Fruit fly (Drosophila melanogaster) whole organism, embryonic: Measurements from ENCODE around the gene CG14280.

ENCODE experiments used
- CG10462 ChIP-seq: fragments of 200-800 bp; sonication (Bioruptor generic); optimal IDR thresholded peaks from 2 replicates; lab custom pipeline; 2016; ENCODE audit warnings: missing biosample characterization, missing genetic modification characterization
- CG10654 ChIP-seq: fragments of 200-800 bp; sonication (Bioruptor generic); optimal IDR thresholded peaks from 2 replicates; lab custom pipeline; 2016; ENCODE audit warnings: missing biosample characterization, missing genetic modification characterization
- CG11560 ChIP-seq: fragments of 200-800 bp; sonication (Bioruptor generic); IDR thresholded peaks from 3 replicates; pipeline ENCODE4 v1.3.6; 2022; ENCODE audit warnings: missing biosample characterization, missing genetic modification characterization
- CG12236 ChIP-seq: fragments of 200-800 bp; sonication (Bioruptor generic); optimal IDR thresholded peaks from 2 replicates; lab custom pipeline; 2016; ENCODE audit warnings: missing biosample characterization, missing genetic modification characterization
- CG12744 ChIP-seq: fragments of 200-800 bp; sonication (Bioruptor generic); optimal IDR thresholded peaks from 2 replicates; lab custom pipeline; 2016; ENCODE audit warnings: missing biosample characterization, missing genetic modification characterization
- CG14050 ChIP-seq: fragments of 200-800 bp; sonication (Bioruptor generic); IDR thresholded peaks from 3 replicates; pipeline ENCODE4 v1.3.6; 2022; ENCODE audit warnings: missing biosample characterization, missing genetic modification characterization
- CG14710 ChIP-seq: fragments of 200-800 bp; sonication (Bioruptor generic); optimal IDR thresholded peaks from 3 replicates; lab custom pipeline; 2019; ENCODE audit warnings: missing biosample characterization, mild to moderate bottlenecking, missing genetic modification characterization, moderate library complexity
- CG15601 ChIP-seq: fragments of 200-800 bp; sonication (Bioruptor generic); optimal IDR thresholded peaks from 3 replicates; lab custom pipeline; 2019; ENCODE audit warnings: missing biosample characterization, mild to moderate bottlenecking, missing genetic modification characterization, moderate library complexity
- CG1647 ChIP-seq: fragments of 200-800 bp; sonication (Bioruptor generic); optimal IDR thresholded peaks from 3 replicates; lab custom pipeline; 2016; ENCODE audit warnings: missing biosample characterization, missing genetic modification characterization
- CG17612 ChIP-seq: fragments of 200-800 bp; sonication (Bioruptor generic); IDR thresholded peaks from 2 replicates; pipeline ENCODE4 v1.3.6; 2022; ENCODE audit warnings: missing biosample characterization, missing genetic modification characterization
- CG17802 ChIP-seq: fragments of 200-800 bp; sonication (Bioruptor generic); optimal IDR thresholded peaks from 2 replicates; lab custom pipeline; 2018; ENCODE audit warnings: missing biosample characterization, mild to moderate bottlenecking, missing genetic modification characterization, moderate library complexity
- CG1792 ChIP-seq: fragments of 200-800 bp; sonication (Bioruptor generic); optimal IDR thresholded peaks from 2 replicates; lab custom pipeline; 2016; ENCODE audit warnings: missing biosample characterization, missing genetic modification characterization
- CG18599 ChIP-seq: fragments of 200-800 bp; sonication (Bioruptor generic); optimal IDR thresholded peaks from 3 replicates; lab custom pipeline; 2017; ENCODE audit warnings: missing biosample characterization, missing genetic modification characterization, mild to moderate bottlenecking, moderate library complexity, missing genetic modification reagents
- CG18764 ChIP-seq: fragments of 200-800 bp; sonication (Bioruptor generic); optimal IDR thresholded peaks from 3 replicates; lab custom pipeline; 2016; ENCODE audit warnings: missing biosample characterization, missing genetic modification characterization
- CG3065 ChIP-seq: fragments of 200-800 bp; sonication (Bioruptor generic); optimal IDR thresholded peaks from 2 replicates; lab custom pipeline; 2016; ENCODE audit warnings: missing biosample characterization, missing genetic modification characterization
- CG32772 ChIP-seq: fragments of 200-800 bp; sonication (Bioruptor generic); IDR thresholded peaks from 2 replicates; pipeline ENCODE4 v1.3.6; 2022; ENCODE audit warnings: missing biosample characterization, missing genetic modification characterization
- CG3281 ChIP-seq: fragments of 200-800 bp; sonication (Bioruptor generic); optimal IDR thresholded peaks from 3 replicates; lab custom pipeline; 2017; ENCODE audit warnings: missing biosample characterization, mild to moderate bottlenecking, missing genetic modification characterization
- CG34422 ChIP-seq: fragments of 200-800 bp; sonication (Bioruptor generic); IDR thresholded peaks from 3 replicates; pipeline ENCODE4 v1.3.6; 2022; ENCODE audit warnings: missing biosample characterization, missing genetic modification characterization
- CG3726 ChIP-seq: fragments of 200-800 bp; sonication (Bioruptor generic); IDR thresholded peaks from 3 replicates; pipeline ENCODE4, ENCODE4 v1.3.6; 2022; ENCODE audit warnings: missing biosample characterization, missing genetic modification characterization
- CG5245 ChIP-seq: fragments of 200-800 bp; sonication (Bioruptor generic); optimal IDR thresholded peaks from 3 replicates; lab custom pipeline; 2016; ENCODE audit warnings: missing biosample characterization, missing genetic modification characterization
- CG6654 ChIP-seq: fragments of 200-800 bp; sonication (Bioruptor generic); optimal IDR thresholded peaks from 2 replicates; lab custom pipeline; 2017; ENCODE audit warnings: missing biosample characterization, mild to moderate bottlenecking, missing genetic modification characterization
- CG8944 ChIP-seq: fragments of 200-800 bp; sonication (Bioruptor generic); optimal IDR thresholded peaks from 3 replicates; lab custom pipeline; 2016; ENCODE audit warnings: missing biosample characterization, missing genetic modification characterization
- Dek ChIP-seq: fragments of 200-800 bp; sonication (Bioruptor generic); optimal IDR thresholded peaks from 3 replicates; lab custom pipeline; 2019; ENCODE audit warnings: missing biosample characterization, mild to moderate bottlenecking, missing genetic modification characterization, moderate library complexity
- Doc2 ChIP-seq: fragments of 200-800 bp; sonication (Bioruptor generic); IDR thresholded peaks from 2 replicates; pipeline ENCODE4 v1.3.6; 2022; ENCODE audit warnings: missing biosample characterization, missing genetic modification characterization
- H15 ChIP-seq: fragments of 200-800 bp; sonication (Bioruptor generic); IDR thresholded peaks from 3 replicates; pipeline ENCODE4 v1.3.6; 2022; ENCODE audit warnings: missing biosample characterization, missing genetic modification characterization
- Hr51 ChIP-seq, 2 experiments: fragments of 200-800 bp; sonication (Bioruptor generic); optimal IDR thresholded peaks; 2 replicates in 1 of 2; 3 replicates in 1 of 2; lab custom pipeline; 2016 to 2018; ENCODE audit warnings: missing biosample characterization in 2 of 2, missing genetic modification characterization in 2 of 2, mild to moderate bottlenecking in 1 of 2, moderate library complexity in 1 of 2
- Ptx1 ChIP-seq: fragments of 200-800 bp; sonication (Bioruptor generic); IDR thresholded peaks from 2 replicates; pipeline ENCODE4 v1.3.6; 2022; ENCODE audit warnings: missing biosample characterization, missing genetic modification characterization
- Rfx ChIP-seq: fragments of 200-800 bp; sonication (Bioruptor generic); IDR thresholded peaks from 2 replicates; pipeline ENCODE4 v1.3.6; 2022; ENCODE audit warnings: missing biosample characterization, missing genetic modification characterization
- Spps ChIP-seq: fragments of 200-800 bp; sonication (Bioruptor generic); optimal IDR thresholded peaks from 2 replicates; lab custom pipeline; 2018; ENCODE audit warnings: missing biosample characterization, mild to moderate bottlenecking, missing genetic modification characterization
- al ChIP-seq: fragments of 200-800 bp; sonication (Bioruptor generic); IDR thresholded peaks from 2 replicates; pipeline ENCODE4 v1.3.6; 2022; ENCODE audit warnings: missing biosample characterization, missing genetic modification characterization
- br ChIP-seq: fragments of >200 bp; optimal IDR thresholded peaks from 2 replicates; lab custom pipeline; 2017
- chm ChIP-seq: fragments of 200-800 bp; sonication (Bioruptor generic); IDR thresholded peaks from 2 replicates; pipeline ENCODE4 v1.3.6; 2022; ENCODE audit warnings: missing biosample characterization, missing genetic modification characterization
- corto ChIP-seq: fragments of 200-800 bp; sonication (Bioruptor generic); optimal IDR thresholded peaks from 2 replicates; lab custom pipeline; 2016; ENCODE audit warnings: missing biosample characterization, mild to moderate bottlenecking, missing genetic modification characterization, moderate library complexity
- dan ChIP-seq: fragments of 200-800 bp; sonication (Bioruptor generic); IDR thresholded peaks from 2 replicates; pipeline ENCODE4 v1.3.6; 2022; ENCODE audit warnings: missing biosample characterization, missing genetic modification characterization
- disco-r ChIP-seq: fragments of 200-800 bp; sonication (Bioruptor generic); optimal IDR thresholded peaks from 2 replicates; lab custom pipeline; 2016; ENCODE audit warnings: missing biosample characterization, missing genetic modification characterization
- dmrt11E ChIP-seq: fragments of 200-800 bp; sonication (Bioruptor generic); optimal IDR thresholded peaks from 3 replicates; lab custom pipeline; 2018; ENCODE audit warnings: missing biosample characterization, mild to moderate bottlenecking, missing genetic modification characterization, moderate library complexity
- fru ChIP-seq: fragments of >200 bp; optimal IDR thresholded peaks from 2 replicates; lab custom pipeline; 2017
- hth ChIP-seq: fragments of >200 bp; optimal IDR thresholded peaks from 2 replicates; lab custom pipeline; 2017; ENCODE audit warnings: inconsistent platforms
- lola ChIP-seq, 3 experiments: fragments of >200 bp in 2 of 3; fragments of 200-800 bp in 1 of 3; sonication (Bioruptor generic) in 1 of 3; optimal IDR thresholded peaks; 2 replicates each; lab custom pipeline; 2017 to 2019; ENCODE audit warnings: missing biosample characterization in 3 of 3, missing genetic modification characterization in 3 of 3, mild to moderate bottlenecking in 1 of 3, moderate library complexity in 1 of 3
- mld ChIP-seq: fragments of 200-800 bp; sonication (Bioruptor generic); IDR thresholded peaks from 3 replicates; pipeline ENCODE4 v1.3.6; 2022; ENCODE audit warnings: missing biosample characterization, missing genetic modification characterization; ENCODE audit not compliant: partially characterized antibody
- nau ChIP-seq: fragments of 200-800 bp; sonication (Bioruptor generic); optimal IDR thresholded peaks from 3 replicates; lab custom pipeline; 2017; ENCODE audit warnings: missing biosample characterization, mild to moderate bottlenecking, missing genetic modification characterization, missing genetic modification reagents
- oc ChIP-seq: fragments of 200-800 bp; sonication (Bioruptor generic); optimal IDR thresholded peaks from 2 replicates; lab custom pipeline; 2018; ENCODE audit warnings: missing biosample characterization, mild to moderate bottlenecking, missing genetic modification characterization, moderate library complexity
- otp ChIP-seq: fragments of 200-800 bp; sonication (Bioruptor generic); IDR thresholded peaks from 3 replicates; pipeline ENCODE4, ENCODE4 v1.3.6; 2022; ENCODE audit warnings: missing biosample characterization, missing genetic modification characterization
- salm ChIP-seq: fragments of 200-800 bp; sonication (Bioruptor generic); optimal IDR thresholded peaks from 2 replicates; lab custom pipeline; 2018; ENCODE audit warnings: missing biosample characterization, mild to moderate bottlenecking, missing genetic modification characterization
- sc ChIP-seq, 3 experiments: fragments of >200 bp in 2 of 3; fragments of 200-800 bp in 1 of 3; sonication (Bioruptor generic) in 1 of 3; optimal IDR thresholded peaks; 2 replicates in 2 of 3; 3 replicates in 1 of 3; lab custom pipeline; 2017; ENCODE audit warnings: mild to moderate bottlenecking in 1 of 3, missing biosample characterization in 1 of 3, missing genetic modification characterization in 1 of 3, missing genetic modification reagents in 1 of 3
- seq ChIP-seq: fragments of 200-800 bp; sonication (Bioruptor generic); IDR thresholded peaks from 2 replicates; pipeline ENCODE4 v1.3.6; 2022; ENCODE audit warnings: missing biosample characterization, missing genetic modification characterization
- sima ChIP-seq: fragments of 200-800 bp; sonication (Bioruptor generic); optimal IDR thresholded peaks from 2 replicates; lab custom pipeline; 2016; ENCODE audit warnings: missing biosample characterization, missing genetic modification characterization
- stc ChIP-seq: fragments of 200-800 bp; sonication (Bioruptor generic); IDR thresholded peaks from 2 replicates; pipeline ENCODE4 v1.3.6; 2022; ENCODE audit warnings: missing biosample characterization, missing genetic modification characterization
- tll ChIP-seq, 2 experiments: fragments of 200-800 bp in 1 of 2; fragments of >200 bp in 1 of 2; sonication (Bioruptor generic) in 1 of 2; optimal IDR thresholded peaks; 2 replicates each; lab custom pipeline; 2017 to 2019; ENCODE audit warnings: missing biosample characterization in 2 of 2, missing genetic modification characterization in 2 of 2, mild to moderate bottlenecking in 1 of 2, moderate library complexity in 1 of 2
- ttk ChIP-seq: fragments of 200-800 bp; sonication (Bioruptor generic); IDR thresholded peaks from 2 replicates; pipeline ENCODE4 v2.1.2; 2022; ENCODE audit warnings: missing biosample characterization, missing genetic modification characterization
- tx ChIP-seq: fragments of 200-800 bp; sonication (Bioruptor generic); optimal IDR thresholded peaks from 2 replicates; lab custom pipeline; 2016; ENCODE audit warnings: missing biosample characterization, missing genetic modification characterization
- wek ChIP-seq: fragments of 200-800 bp; sonication (Bioruptor generic); optimal IDR thresholded peaks from 3 replicates; lab custom pipeline; 2018; ENCODE audit warnings: missing biosample characterization, mild to moderate bottlenecking, missing genetic modification characterization, moderate library complexity

The CG14280 gene

dm6 chr3R:19211778-19212177 lies 44.8 kb upstream of the CG14280 start, which contains the start of gene cry (continued):
- TF ChIP-seq dmrt11E = peak; percentile 75
- no peak for TF ChIP-seq wek (GFP tag; lab: Kevin White, UChicago)
- no peak for TF ChIP-seq br (lab: Kevin White, UChicago)
- no peak for TF ChIP-seq stc (GFP tag; lab: Robert Waterston, UW)
- peak; percentile 22 for TF ChIP-seq Spps (tag; lab: Kevin White, UChicago)
- TF ChIP-seq Rfx = no peak
- TF ChIP-seq sima (GFP tag; lab: Kevin White, UChicago) = no peak
- no peak for TF ChIP-seq Dek
- peak; percentile 32 for TF ChIP-seq CG18599 (GFP tag; lab: Kevin White, UChicago)
- TF ChIP-seq tll (GFP tag; optimal IDR thresholded peaks at IDR 0.05; lab: Kevin White, UChicago) = no peak
- peak; percentile 2 for TF ChIP-seq CG10654 (GFP tag; lab: Kevin White, UChicago)
- TF ChIP-seq salm (tag; lab: Kevin White, UChicago) = no peak
- TF ChIP-seq hth = no peak
- TF ChIP-seq oc = no peak
- peak; percentile 55 for TF ChIP-seq CG15601 (tag; lab: Kevin White, UChicago)
- no peak for TF ChIP-seq CG1792 (GFP tag; lab: Kevin White, UChicago)
- no peak for TF ChIP-seq CG12744 (GFP tag; lab: Kevin White, UChicago)
- TF ChIP-seq CG1647 (GFP tag; lab: Kevin White, UChicago) = no peak
- TF ChIP-seq corto = no peak
- no peak for TF ChIP-seq CG8944 (GFP tag; lab: Kevin White, UChicago)
- TF ChIP-seq otp (GFP tag; lab: Robert Waterston, UW) = no peak
- TF ChIP-seq CG34422 (GFP tag; lab: Robert Waterston, UW) = 0 out of 3 replicates have a peak, but pooled peaks have one; percentile 35
- no peak for TF ChIP-seq Ptx1 (GFP tag; lab: Robert Waterston, UW)
- no peak for TF ChIP-seq ttk
- no peak for TF ChIP-seq sc (optimal IDR thresholded peaks at IDR 0.05; lab: Kevin White, UChicago)
- TF ChIP-seq sc (GFP tag; optimal IDR thresholded peaks at IDR 0.05; lab: Kevin White, UChicago) = peak; percentile 67
- TF ChIP-seq H15 (GFP tag; lab: Robert Waterston, UW) = no peak
- peak; percentile 52 for TF ChIP-seq CG32772
- no peak for TF ChIP-seq CG3726 (GFP tag; lab: Robert Waterston, UW)
- TF ChIP-seq CG10462 (GFP tag; lab: Kevin White, UChicago) = no peak
- TF ChIP-seq CG6654 (GFP tag; lab: Kevin White, UChicago) = peak; percentile 31
- no peak for TF ChIP-seq chm (GFP tag; lab: Robert Waterston, UW)
- peak; percentile 26 for TF ChIP-seq CG17802 (tag; lab: Kevin White, UChicago)
- TF ChIP-seq al (GFP tag; lab: Robert Waterston, UW) = no peak
- no peak for TF ChIP-seq fru (lab: Kevin White, UChicago)
- TF ChIP-seq lola (GFP tag; optimal IDR thresholded peaks at IDR 0.05; lab: Kevin White, UChicago) = peak in 1 of 3 experiments; percentile 78
- no peak for TF ChIP-seq CG14050
- peak; percentile 22 for TF ChIP-seq CG3281
- TF ChIP-seq seq (GFP tag; lab: Robert Waterston, UW) = no peak
- peak; percentile 64 for TF ChIP-seq CG14710
- TF ChIP-seq CG5245 (GFP tag; lab: Kevin White, UChicago) = peak; percentile 16
- TF ChIP-seq CG18764 (GFP tag; lab: Kevin White, UChicago) = peak; percentile 28
- no peak for TF ChIP-seq Doc2 (GFP tag; lab: Robert Waterston, UW)
- TF ChIP-seq dan (GFP tag; lab: Robert Waterston, UW) = no peak
- peak in 1 of 2 experiments; percentile 68 for TF ChIP-seq Hr51 (GFP tag; optimal IDR thresholded peaks at IDR 0.05; lab: Kevin White, UChicago)
- no peak for TF ChIP-seq CG3065 (GFP tag; lab: Kevin White, UChicago)
- TF ChIP-seq mld (GFP tag; lab: Robert Waterston, UW) = no peak
- TF ChIP-seq tx (GFP tag; lab: Kevin White, UChicago) = no peak
- no peak for TF ChIP-seq CG11560 (tag; lab: Robert Waterston, UW)
- no peak for TF ChIP-seq nau (GFP tag; lab: Kevin White, UChicago)
- no peak for TF ChIP-seq CG12236 (GFP tag; lab: Kevin White, UChicago)
- TF ChIP-seq disco-r (GFP tag; lab: Kevin White, UChicago) = no peak
- no peak for TF ChIP-seq CG17612 (GFP tag; lab: Robert Waterston, UW)
